Fruit fly (Drosophila melanogaster) Kc167 (cell line): ENCODE measurements around the gene Zip88E.

Experiments
- Myc ChIP-seq: fragments of >200 bp; optimal IDR thresholded peaks from 2 replicates; lab custom pipeline; 2017; ENCODE audit warnings: missing external identifiers
- Sin3A ChIP-seq: fragments of >200 bp; optimal IDR thresholded peaks from 2 replicates; lab custom pipeline; 2018; ENCODE audit warnings: missing external identifiers
- h ChIP-seq: fragments of >200 bp; optimal IDR thresholded peaks from 3 replicates; lab custom pipeline; 2018; ENCODE audit warnings: missing external identifiers
- insv ChIP-seq: fragments of >200 bp; optimal IDR thresholded peaks from 3 replicates; lab custom pipeline; 2018; ENCODE audit warnings: missing external identifiers
- psq ChIP-seq: fragments of >200 bp; optimal IDR thresholded peaks from 2 replicates; lab custom pipeline; 2017; ENCODE audit warnings: missing external identifiers
- ttk ChIP-seq: sonication (Bioruptor generic); optimal IDR thresholded peaks from 2 replicates; lab custom pipeline; 2017; ENCODE audit warnings: missing external identifiers

Gene Zip88E

dm6 chr3R:15246601-15247000 lies 21.9 kb upstream of the Zip88E start:
- TF ChIP-seq Myc (no peak), ttk (lab: Kevin White, UChicago) (no peak), insv (no peak), h (lab: Kevin White, UChicago) (no peak), Sin3A (no peak), psq (lab: Kevin White, UChicago) (no peak)

dm6 chr3R:15249037-15249436 lies 19.4 kb upstream of the Zip88E start, which contains the start of gene Amt:
Gene Amt, minus strand, starts transcription at chr3R:15249137.
- no peak for TF ChIP-seq Myc
- no peak for TF ChIP-seq ttk (lab: Kevin White, UChicago)
- TF ChIP-seq h (lab: Kevin White, UChicago): no peak
- TF ChIP-seq psq (lab: Kevin White, UChicago): no peak
- TF ChIP-seq insv: no peak
- no peak for TF ChIP-seq Sin3A

dm6 chr3R:15249735-15250134 lies 18.7 kb upstream of the Zip88E start, which contains the start of gene CG42404:
Gene CG42404, plus strand, starts transcription at chr3R:15250094.
- TF ChIP-seq insv: no peak
- TF ChIP-seq h (lab: Kevin White, UChicago): no peak
- TF ChIP-seq ttk (lab: Kevin White, UChicago): no peak
- TF ChIP-seq psq (lab: Kevin White, UChicago): no peak
- TF ChIP-seq Sin3A: no peak

- no peak for TF ChIP-seq h (lab: Kevin White, UChicago)
- no peak for TF ChIP-seq Myc
- no peak for TF ChIP-seq psq (lab: Kevin White, UChicago)
- TF ChIP-seq ttk (lab: Kevin White, UChicago): no peak
- no peak for TF ChIP-seq Sin3A
- TF ChIP-seq insv: no peak
Observed at dm6 chr3R:15250454-15250853, 18.0 kb upstream of the Zip88E start.

dm6 chr3R:15262710-15263672 lies 5.5 kb upstream of the Zip88E start, which contains the start of the genes eIF2gamma and Set:
Gene eIF2gamma, minus strand, starts transcription at chr3R:15263458.
Gene Set, plus strand, starts transcription at chr3R:15263552.
- TF ChIP-seq ttk (lab: Kevin White, UChicago) (no peak), h (lab: Kevin White, UChicago) (no peak), psq (lab: Kevin White, UChicago) (no peak), Sin3A (no peak), insv (no peak), Myc (no peak)

- no peak for TF ChIP-seq Myc
- TF ChIP-seq insv: no peak
- no peak for TF ChIP-seq Sin3A
- no peak for TF ChIP-seq psq (lab: Kevin White, UChicago)
- TF ChIP-seq ttk (lab: Kevin White, UChicago): no peak
- TF ChIP-seq h (lab: Kevin White, UChicago): no peak
Observed at dm6 chr3R:15263946-15264345, 4.5 kb upstream of the Zip88E start.

- TF ChIP-seq psq (lab: Kevin White, UChicago) (no peak), ttk (lab: Kevin White, UChicago) (no peak), Sin3A (no peak), Myc (no peak), h (lab: Kevin White, UChicago) (no peak), insv (no peak)
Observed at dm6 chr3R:15265406-15266040, 2.9 kb upstream of the Zip88E start, which contains the start of gene ATPsynO. Gene ATPsynO, plus strand, starts transcription at chr3R:15265591.

dm6 chr3R:15268856-15269255 lies 394 bp downstream of the Zip88E start:
- TF ChIP-seq insv (no peak), Myc (no peak), Sin3A (no peak), h (lab: Kevin White, UChicago) (no peak), ttk (lab: Kevin White, UChicago) (no peak), psq (lab: Kevin White, UChicago) (no peak)

dm6 chr3R:15275158-15275623 lies 6.7 kb downstream of the Zip88E start, which contains the start of the genes Cp190 and CG4338:
Gene Cp190, minus strand, starts transcription at chr3R:15275241.
Gene CG4338, plus strand, starts transcription at chr3R:15275522.
- TF ChIP-seq Myc: no peak
- TF ChIP-seq h (lab: Kevin White, UChicago): no peak
- no peak for TF ChIP-seq psq (lab: Kevin White, UChicago)
- no peak for TF ChIP-seq ttk (lab: Kevin White, UChicago)
- TF ChIP-seq insv: no peak
- no peak for TF ChIP-seq Sin3A

- TF ChIP-seq psq (lab: Kevin White, UChicago) (no peak), insv (no peak), Sin3A (no peak), ttk (lab: Kevin White, UChicago) (no peak), h (lab: Kevin White, UChicago) (no peak), Myc (no peak)
Observed at dm6 chr3R:15277926-15278869, 9.7 kb downstream of the Zip88E start, which contains the start of the genes MRG15 and Tm1. Gene MRG15, minus strand, starts transcription at chr3R:15278109. Gene Tm1, plus strand, starts transcription at chr3R:15278220.
